Fruit fly (Drosophila melanogaster) whole organism, pupa: ENCODE measurements around the gene CG16986.

Experiments
- CG12605 ChIP-seq: fragments of 200-800 bp; sonication (Bioruptor generic); IDR thresholded peaks from 2 replicates; pipeline ENCODE4 v1.3.6; 2022; ENCODE audit warnings: missing biosample characterization, missing genetic modification characterization
- CG32121 ChIP-seq: fragments of 200-800 bp; sonication (Bioruptor generic); IDR thresholded peaks from 2 replicates; pipeline ENCODE4 v1.3.6; 2022; ENCODE audit warnings: missing biosample characterization, missing genetic modification characterization
- CG34367 ChIP-seq: fragments of 200-800 bp; sonication (Bioruptor generic); optimal IDR thresholded peaks from 2 replicates; lab custom pipeline; 2018; ENCODE audit warnings: missing biosample characterization, mild to moderate bottlenecking, missing genetic modification characterization
- CG8159 ChIP-seq: fragments of 200-800 bp; sonication (Bioruptor generic); optimal IDR thresholded peaks from 3 replicates; lab custom pipeline; 2018; ENCODE audit warnings: missing biosample characterization, mild to moderate bottlenecking, missing genetic modification characterization, moderate library complexity
- Pif1B ChIP-seq: fragments of 200-800 bp; sonication (Bioruptor generic); optimal IDR thresholded peaks from 3 replicates; lab custom pipeline; 2016; ENCODE audit warnings: missing biosample characterization, missing genetic modification characterization

DNA sequence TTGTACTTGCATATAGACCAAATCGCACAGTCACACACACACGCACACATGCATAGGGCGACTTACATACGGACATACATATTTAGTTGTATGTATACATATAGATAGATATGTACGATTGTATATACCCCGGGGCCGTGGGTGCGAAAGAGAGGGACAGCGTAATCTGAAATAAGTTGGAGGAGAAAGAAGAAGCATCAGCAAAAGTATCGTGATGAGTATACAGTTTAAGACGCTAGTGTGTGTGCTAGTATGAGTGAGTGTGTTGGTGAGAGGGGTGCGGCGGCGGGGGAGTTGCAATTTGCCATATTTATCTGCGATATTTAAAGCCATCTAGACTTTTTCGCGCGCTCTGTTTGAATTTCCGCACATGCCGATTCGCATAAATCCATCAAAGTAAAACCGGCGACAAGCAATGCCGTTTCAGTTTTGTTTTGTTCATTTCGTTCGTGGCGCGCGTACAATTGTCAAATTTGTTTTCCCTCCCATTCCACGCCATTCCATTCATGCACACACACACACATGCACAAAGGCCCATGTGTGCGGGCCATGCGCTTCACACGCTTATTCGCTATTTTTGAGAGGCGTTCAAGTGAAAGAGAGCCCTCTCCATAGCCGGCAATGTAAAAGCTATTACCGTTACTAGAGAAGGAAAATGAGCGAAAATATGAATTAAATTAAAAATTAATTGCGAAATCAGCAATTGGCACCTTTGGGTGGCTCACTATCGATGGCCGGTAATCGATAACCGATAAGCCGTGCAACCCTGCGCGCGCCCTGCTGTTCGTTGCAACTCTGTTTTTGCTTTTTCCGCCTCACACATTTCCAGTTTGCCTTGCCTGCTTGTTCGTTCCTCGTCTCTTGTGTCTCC is 35.0 kb downstream of the CG16986 start:
- TF ChIP-seq CG32121 (GFP tag; lab: Robert Waterston, UW) (peak; percentile 45), Pif1B (GFP tag; lab: Kevin White, UChicago) (peak; percentile 44), CG12605 (GFP tag; lab: Robert Waterston, UW) (peak; percentile 21; the same call in 1 of the 2 replicates), CG34367 (peak; percentile 49), CG8159 (tag; lab: Kevin White, UChicago) (peak; percentile 60)
